Worm (Caenorhabditis elegans): ENCODE data around the gene sri-63.

DNA sequence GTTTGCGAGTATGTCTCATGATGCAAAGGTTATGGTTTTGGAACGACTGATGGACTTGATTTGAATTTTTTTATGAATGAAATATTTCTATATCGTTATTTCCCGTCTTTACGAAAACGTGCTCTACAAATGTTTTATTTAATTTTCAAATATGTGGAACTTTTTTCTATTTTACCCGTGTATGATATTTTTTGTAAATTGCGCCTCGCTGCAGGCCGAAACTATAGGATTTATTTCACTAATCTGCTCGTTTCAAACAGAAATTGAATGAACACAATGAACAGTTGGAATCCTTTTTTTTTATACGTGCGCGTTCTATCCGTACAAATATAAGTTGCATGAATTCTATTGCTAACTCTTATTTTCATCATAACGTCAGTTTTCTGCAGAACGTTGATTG, 10.7 kb downstream of the sri-63 start, which contains the start of gene btb-18:
- TF ChIP-seq tab-1 (GFP tag; IDR thresholded peaks at IDR 0.05), result no peak
- TF ChIP-seq cog-1 (tag; optimal IDR thresholded peaks at IDR 0.05), result no peak
- TF ChIP-seq klf-2 (GFP tag; conservative IDR thresholded peaks at IDR 0.05), result no peak
- TF ChIP-seq flt-1 (GFP tag; IDR thresholded peaks at IDR 0.05), result no peak
- no peak for TF ChIP-seq ztf-23 (GFP tag; IDR thresholded peaks at IDR 0.05)
- TF ChIP-seq T22C8.4 (GFP tag; IDR thresholded peaks at IDR 0.05), result no peak
- TF ChIP-seq ztf-29 (GFP tag; IDR thresholded peaks at IDR 0.05), result no peak
- no peak for TF ChIP-seq ref-1 (GFP tag; conservative IDR thresholded peaks at IDR 0.05)
